Fruit fly (Drosophila melanogaster) whole organism, prepupa: ENCODE measurements around the gene Rcd-1.

Source experiments
- Blimp-1 ChIP-seq: fragments of 200-800 bp; sonication (Bioruptor generic); optimal IDR thresholded peaks from 3 replicates; lab custom pipeline; 2017; ENCODE audit warnings: missing biosample characterization, missing genetic modification characterization, mild to moderate bottlenecking, moderate library complexity, missing genetic modification reagents
- CG10631 ChIP-seq: fragments of 200-800 bp; sonication (Bioruptor generic); optimal IDR thresholded peaks from 2 replicates; lab custom pipeline; 2016; ENCODE audit warnings: missing biosample characterization, missing genetic modification characterization
- CG10669 ChIP-seq: fragments of 200-800 bp; sonication (Bioruptor generic); optimal IDR thresholded peaks from 3 replicates; lab custom pipeline; 2018; ENCODE audit warnings: missing biosample characterization, mild to moderate bottlenecking, missing genetic modification characterization, moderate library complexity
- CG11294 ChIP-seq: fragments of 200-800 bp; sonication (Bioruptor generic); IDR thresholded peaks from 2 replicates; pipeline ENCODE4 v1.3.6; 2022; ENCODE audit warnings: missing biosample characterization, missing genetic modification characterization
- CG11762 ChIP-seq: fragments of 200-800 bp; sonication (Bioruptor generic); optimal IDR thresholded peaks from 3 replicates; lab custom pipeline; 2016; ENCODE audit warnings: missing biosample characterization, missing genetic modification characterization; ENCODE audit not compliant: insufficient read depth
- CG15336 ChIP-seq: fragments of 200-800 bp; sonication (Bioruptor generic); IDR thresholded peaks from 2 replicates; pipeline ENCODE4 v1.3.6; 2022; ENCODE audit warnings: missing biosample characterization, missing genetic modification characterization
- CG1621 ChIP-seq: fragments of 200-800 bp; sonication (Bioruptor generic); optimal IDR thresholded peaks from 3 replicates; lab custom pipeline; 2018; ENCODE audit warnings: missing biosample characterization, mild to moderate bottlenecking, missing genetic modification characterization
- CG16779 ChIP-seq: fragments of 200-800 bp; sonication (Bioruptor generic); optimal IDR thresholded peaks from 3 replicates; lab custom pipeline; 2017; ENCODE audit warnings: missing biosample characterization, mild to moderate bottlenecking, missing genetic modification characterization
- CG3032 ChIP-seq: fragments of 200-800 bp; optimal IDR thresholded peaks from 2 replicates; lab custom pipeline; 2019; ENCODE audit warnings: missing biosample characterization, mild to moderate bottlenecking, missing genetic modification characterization, moderate library complexity
- CG32006 ChIP-seq: fragments of 200-800 bp; sonication (Bioruptor generic); optimal IDR thresholded peaks from 3 replicates; lab custom pipeline; 2017; ENCODE audit warnings: missing biosample characterization, mild to moderate bottlenecking, missing genetic modification characterization
- CG34406 ChIP-seq: fragments of 200-800 bp; sonication (Bioruptor generic); optimal IDR thresholded peaks from 3 replicates; lab custom pipeline; 2016; ENCODE audit warnings: missing biosample characterization, missing genetic modification characterization
- CG3919 ChIP-seq: fragments of 200-800 bp; sonication (Bioruptor generic); optimal IDR thresholded peaks from 3 replicates; lab custom pipeline; 2016; ENCODE audit warnings: missing biosample characterization, missing genetic modification characterization
- CG4318 ChIP-seq: fragments of 200-800 bp; sonication (Bioruptor generic); optimal IDR thresholded peaks from 3 replicates; lab custom pipeline; 2017; ENCODE audit warnings: missing biosample characterization, mild to moderate bottlenecking, missing genetic modification characterization
- CG6163 ChIP-seq: fragments of 200-800 bp; sonication (Bioruptor generic); IDR thresholded peaks from 3 replicates; pipeline ENCODE4 v1.3.6; 2022; ENCODE audit warnings: missing biosample characterization, missing genetic modification characterization
- CG6276 ChIP-seq: fragments of 200-800 bp; sonication (Bioruptor generic); optimal IDR thresholded peaks from 2 replicates; lab custom pipeline; 2017; ENCODE audit warnings: missing biosample characterization, mild to moderate bottlenecking, missing genetic modification characterization
- CG6792 ChIP-seq: fragments of 200-800 bp; sonication (Bioruptor generic); optimal IDR thresholded peaks from 3 replicates; lab custom pipeline; 2016; ENCODE audit warnings: missing biosample characterization, missing genetic modification characterization
- CG6808 ChIP-seq: fragments of 200-800 bp; sonication (Bioruptor generic); optimal IDR thresholded peaks from 3 replicates; lab custom pipeline; 2017; ENCODE audit warnings: missing biosample characterization, missing genetic modification characterization, mild to moderate bottlenecking, moderate library complexity, missing genetic modification reagents
- CG6854 ChIP-seq: fragments of 200-800 bp; sonication (Bioruptor generic); optimal IDR thresholded peaks from 2 replicates; lab custom pipeline; 2017; ENCODE audit warnings: missing biosample characterization, mild to moderate bottlenecking, missing genetic modification characterization
- CG7368 ChIP-seq: fragments of 200-800 bp; sonication (Bioruptor generic); optimal IDR thresholded peaks from 3 replicates; lab custom pipeline; 2016; ENCODE audit warnings: missing biosample characterization, missing genetic modification characterization
- CG8319 ChIP-seq: fragments of 200-800 bp; sonication (Bioruptor generic); optimal IDR thresholded peaks from 3 replicates; lab custom pipeline; 2016; ENCODE audit warnings: missing biosample characterization, missing genetic modification characterization
- CG9139 ChIP-seq: fragments of 200-800 bp; sonication (Bioruptor generic); optimal IDR thresholded peaks from 3 replicates; lab custom pipeline; 2017; ENCODE audit warnings: missing biosample characterization, mild to moderate bottlenecking, missing genetic modification characterization
- Eip75B ChIP-seq: fragments of 200-800 bp; sonication (Bioruptor generic); optimal IDR thresholded peaks from 3 replicates; lab custom pipeline; 2016; ENCODE audit warnings: missing biosample characterization, missing genetic modification characterization
- Eip78C ChIP-seq: fragments of 200-800 bp; sonication (Bioruptor generic); peaks from one replicate; lab custom pipeline; 2016; ENCODE audit warnings: missing biosample characterization, missing genetic modification characterization
- Eip93F ChIP-seq: fragments of 200-800 bp; sonication (Bioruptor generic); optimal IDR thresholded peaks from 2 replicates; lab custom pipeline; 2016; ENCODE audit warnings: missing biosample characterization, mild to moderate bottlenecking, missing genetic modification characterization
- Ets21C ChIP-seq: fragments of 200-800 bp; sonication (Bioruptor generic); optimal IDR thresholded peaks from 3 replicates; lab custom pipeline; 2016; ENCODE audit warnings: missing biosample characterization, missing genetic modification characterization
- Ets96B ChIP-seq: fragments of 200-800 bp; optimal IDR thresholded peaks from 2 replicates; lab custom pipeline; 2019; ENCODE audit warnings: missing biosample characterization, mild to moderate bottlenecking, missing genetic modification characterization, moderate library complexity
- Gug ChIP-seq: fragments of 200-800 bp; sonication (Bioruptor generic); IDR thresholded peaks from 2 replicates; pipeline ENCODE4 v1.3.6; 2022; ENCODE audit warnings: missing biosample characterization, missing genetic modification characterization
- Hr38 ChIP-seq: sonication (Bioruptor generic); optimal IDR thresholded peaks from 2 replicates; lab custom pipeline; 2016; ENCODE audit warnings: missing biosample characterization, missing genetic modification characterization
- Hr39 ChIP-seq: fragments of 200-800 bp; sonication (Bioruptor generic); optimal IDR thresholded peaks from 2 replicates; lab custom pipeline; 2016; ENCODE audit warnings: missing biosample characterization, missing genetic modification characterization
- Hr4 ChIP-seq: fragments of 200-800 bp; sonication (Bioruptor generic); optimal IDR thresholded peaks from 3 replicates; lab custom pipeline; 2016; ENCODE audit warnings: missing biosample characterization, missing genetic modification characterization
- Lpt ChIP-seq: fragments of 200-800 bp; sonication (Bioruptor generic); optimal IDR thresholded peaks from 3 replicates; lab custom pipeline; 2016; ENCODE audit warnings: missing biosample characterization, missing genetic modification characterization
- Met ChIP-seq: fragments of 200-800 bp; sonication (Bioruptor generic); optimal IDR thresholded peaks from 3 replicates; lab custom pipeline; 2016; ENCODE audit warnings: missing biosample characterization, missing genetic modification characterization
- Smox ChIP-seq: fragments of 200-800 bp; sonication (Bioruptor generic); optimal IDR thresholded peaks from 3 replicates; lab custom pipeline; 2016; ENCODE audit warnings: missing biosample characterization, missing genetic modification characterization
- Sox14 ChIP-seq: fragments of 200-800 bp; sonication (Bioruptor generic); optimal IDR thresholded peaks from 3 replicates; lab custom pipeline; 2016; ENCODE audit warnings: missing biosample characterization, missing genetic modification characterization
- Sox15 ChIP-seq: fragments of 200-800 bp; sonication (Bioruptor generic); optimal IDR thresholded peaks from 3 replicates; lab custom pipeline; 2016; ENCODE audit warnings: missing biosample characterization, missing genetic modification characterization
- achi ChIP-seq: fragments of 200-800 bp; sonication (Bioruptor generic); optimal IDR thresholded peaks from 3 replicates; lab custom pipeline; 2016; ENCODE audit warnings: missing biosample characterization, missing genetic modification characterization
- acj6 ChIP-seq: fragments of 200-800 bp; sonication (Bioruptor generic); optimal IDR thresholded peaks from 3 replicates; lab custom pipeline; 2016; ENCODE audit warnings: missing biosample characterization, missing genetic modification characterization
- cyc ChIP-seq: fragments of 200-800 bp; sonication (Bioruptor generic); optimal IDR thresholded peaks from 3 replicates; lab custom pipeline; 2016; ENCODE audit warnings: missing biosample characterization, missing genetic modification characterization
- dac ChIP-seq: fragments of 200-800 bp; sonication (Bioruptor generic); optimal IDR thresholded peaks from 2 replicates; lab custom pipeline; 2017; ENCODE audit warnings: missing biosample characterization, mild to moderate bottlenecking, missing genetic modification characterization
- dsx ChIP-seq: fragments of 200-800 bp; optimal IDR thresholded peaks from 3 replicates; lab custom pipeline; 2019; ENCODE audit warnings: missing biosample characterization, mild to moderate bottlenecking, missing genetic modification characterization, moderate library complexity; ENCODE audit not compliant: poor library complexity, severe bottlenecking
- eg ChIP-seq: fragments of 200-800 bp; sonication (Bioruptor generic); IDR thresholded peaks from 3 replicates; pipeline ENCODE4 v1.3.6; 2022; ENCODE audit warnings: missing biosample characterization, missing genetic modification characterization
- esn ChIP-seq: fragments of 200-800 bp; sonication (Bioruptor generic); optimal IDR thresholded peaks from 2 replicates; lab custom pipeline; 2016; ENCODE audit warnings: missing biosample characterization, mild to moderate bottlenecking, missing genetic modification characterization, moderate library complexity
- fd59A ChIP-seq: fragments of 200-800 bp; sonication (Bioruptor generic); optimal IDR thresholded peaks from 2 replicates; lab custom pipeline; 2017; ENCODE audit warnings: missing biosample characterization, mild to moderate bottlenecking, missing genetic modification characterization, missing genetic modification reagents
- fd85E ChIP-seq: fragments of 200-800 bp; sonication (Bioruptor generic); optimal IDR thresholded peaks from 3 replicates; lab custom pipeline; 2016; ENCODE audit warnings: missing biosample characterization, missing genetic modification characterization
- fkh ChIP-seq: fragments of 200-800 bp; sonication (Bioruptor generic); optimal IDR thresholded peaks from 3 replicates; lab custom pipeline; 2017; ENCODE audit warnings: missing biosample characterization, mild to moderate bottlenecking, missing genetic modification characterization, moderate library complexity
- lz ChIP-seq: fragments of 200-800 bp; sonication (Bioruptor generic); optimal IDR thresholded peaks from 3 replicates; lab custom pipeline; 2016; ENCODE audit warnings: missing biosample characterization, missing genetic modification characterization
- net ChIP-seq: fragments of 200-800 bp; sonication (Bioruptor generic); optimal IDR thresholded peaks from 3 replicates; lab custom pipeline; 2016; ENCODE audit warnings: missing biosample characterization, missing genetic modification characterization
- salr ChIP-seq, 2 experiments: fragments of 200-800 bp; sonication (Bioruptor generic); optimal IDR thresholded peaks; 3 replicates each; lab custom pipeline; 2016 to 2018; ENCODE audit warnings: missing biosample characterization in 2 of 2, missing genetic modification characterization in 2 of 2, mild to moderate bottlenecking in 1 of 2
- spab ChIP-seq: fragments of 200-800 bp; sonication (Bioruptor generic); optimal IDR thresholded peaks from 2 replicates; lab custom pipeline; 2017; ENCODE audit warnings: missing biosample characterization, mild to moderate bottlenecking, missing genetic modification characterization, missing genetic modification reagents
- ss ChIP-seq, 2 experiments: fragments of 200-800 bp; sonication (Bioruptor generic); optimal IDR thresholded peaks; 2 replicates in 1 of 2; 3 replicates in 1 of 2; lab custom pipeline; 2017 to 2018; ENCODE audit warnings: mild to moderate bottlenecking in 2 of 2, missing biosample characterization in 2 of 2, missing genetic modification characterization in 2 of 2, moderate library complexity in 1 of 2
- topi ChIP-seq: fragments of 200-800 bp; sonication (Bioruptor generic); optimal IDR thresholded peaks from 3 replicates; lab custom pipeline; 2016; ENCODE audit warnings: missing biosample characterization, missing genetic modification characterization
- vri ChIP-seq: fragments of 200-800 bp; sonication (Bioruptor generic); optimal IDR thresholded peaks from 3 replicates; lab custom pipeline; 2016; ENCODE audit warnings: missing biosample characterization, mild to moderate bottlenecking, missing genetic modification characterization

The Rcd-1 gene

dm6 chrX:19665684-19666141 is 27.1 kb downstream of the Rcd-1 start:
- TF ChIP-seq Eip75B (GFP tag; lab: Kevin White, UChicago) = peak; percentile 28
- no peak for TF ChIP-seq Lpt
- no peak for TF ChIP-seq fd59A
- peak; percentile 28; the same call in 1 of the 2 replicates for TF ChIP-seq CG15336 (GFP tag; lab: Robert Waterston, UW)
- no peak for TF ChIP-seq Hr38
- peak; percentile 22 for TF ChIP-seq CG10669 (GFP tag; lab: Kevin White, UChicago)
- TF ChIP-seq CG6163 (GFP tag; lab: Robert Waterston, UW) = peak; percentile 58; the same call in 2 of the 3 replicates
- TF ChIP-seq CG1621 (tag; lab: Kevin White, UChicago) = peak; percentile 55
- peak in 1 of 2 experiments; percentile 32 for TF ChIP-seq ss (GFP tag; optimal IDR thresholded peaks at IDR 0.05; lab: Kevin White, UChicago)
- no peak for TF ChIP-seq CG9139 (GFP tag; lab: Kevin White, UChicago)
- no peak for TF ChIP-seq Eip93F (GFP tag; lab: Kevin White, UChicago)
- TF ChIP-seq Smox = peak; percentile 7
- TF ChIP-seq CG34406 (GFP tag; lab: Kevin White, UChicago) = no peak
- peak; percentile 57 for TF ChIP-seq lz (GFP tag; lab: Kevin White, UChicago)
- peak; percentile 45 for TF ChIP-seq CG16779 (tag; lab: Kevin White, UChicago)
- TF ChIP-seq Ets21C (GFP tag; lab: Kevin White, UChicago) = peak; percentile 11
- TF ChIP-seq CG32006 = peak; percentile 48
- peak; percentile 7 for TF ChIP-seq vri (GFP tag; lab: Kevin White, UChicago)
- no peak for TF ChIP-seq spab (GFP tag; lab: Kevin White, UChicago)
- TF ChIP-seq achi = peak; percentile 10
- TF ChIP-seq fkh (GFP tag; lab: Kevin White, UChicago) = no peak
- no peak for TF ChIP-seq CG10631
- no peak for TF ChIP-seq Sox15 (GFP tag; lab: Kevin White, UChicago)
- no peak for TF ChIP-seq net (GFP tag; lab: Kevin White, UChicago)
- peak; percentile 46 for TF ChIP-seq CG3919 (GFP tag; lab: Kevin White, UChicago)
- 0 out of 2 replicates have a peak, but pooled peaks have one; percentile 19 for TF ChIP-seq CG11294
- TF ChIP-seq CG6808 (GFP tag; lab: Kevin White, UChicago) = no peak
- TF ChIP-seq CG6792 (GFP tag; lab: Kevin White, UChicago) = peak; percentile 30
- peak; percentile 24 for TF ChIP-seq Blimp-1
- no peak for TF ChIP-seq fd85E (GFP tag; lab: Kevin White, UChicago)
- peak; percentile 23 for TF ChIP-seq Hr4
- TF ChIP-seq CG7368 (GFP tag; lab: Kevin White, UChicago) = no peak
- TF ChIP-seq cyc (GFP tag; lab: Kevin White, UChicago) = peak; percentile 50
- TF ChIP-seq topi = peak; percentile 26
- TF ChIP-seq acj6 (GFP tag; lab: Kevin White, UChicago) = peak; percentile 20
- peak; percentile 27 for TF ChIP-seq dsx (GFP tag; lab: Kevin White, UChicago)
- no peak for TF ChIP-seq CG4318 (GFP tag; lab: Kevin White, UChicago)
- TF ChIP-seq Gug (GFP tag; lab: Robert Waterston, UW) = peak; percentile 32; the same call in 1 of the 2 replicates
- TF ChIP-seq Eip78C (GFP tag; lab: Kevin White, UChicago) = peak; percentile 71
- TF ChIP-seq CG3032 = peak; percentile 41
- no peak for TF ChIP-seq CG8319 (GFP tag; lab: Kevin White, UChicago)
- TF ChIP-seq CG11762 (GFP tag; lab: Kevin White, UChicago) = no peak
- TF ChIP-seq dac = no peak
- peak; percentile 46 for TF ChIP-seq Sox14 (GFP tag; lab: Kevin White, UChicago)
- TF ChIP-seq CG6854 = peak; percentile 23
- peak; percentile 50 for TF ChIP-seq Hr39 (GFP tag; lab: Kevin White, UChicago)
- TF ChIP-seq esn = peak; percentile 33
- no peak for TF ChIP-seq salr (GFP tag; optimal IDR thresholded peaks at IDR 0.05; lab: Kevin White, UChicago)
- peak; percentile 80 for TF ChIP-seq eg
- no peak for TF ChIP-seq CG6276 (GFP tag; lab: Kevin White, UChicago)
- TF ChIP-seq Met (GFP tag; lab: Kevin White, UChicago) = peak; percentile 27
- TF ChIP-seq Ets96B (tag; lab: Kevin White, UChicago) = peak; percentile 5
